Worm (Caenorhabditis elegans): ENCODE results near the gene srd-68.

The srd-68 gene

DNA sequence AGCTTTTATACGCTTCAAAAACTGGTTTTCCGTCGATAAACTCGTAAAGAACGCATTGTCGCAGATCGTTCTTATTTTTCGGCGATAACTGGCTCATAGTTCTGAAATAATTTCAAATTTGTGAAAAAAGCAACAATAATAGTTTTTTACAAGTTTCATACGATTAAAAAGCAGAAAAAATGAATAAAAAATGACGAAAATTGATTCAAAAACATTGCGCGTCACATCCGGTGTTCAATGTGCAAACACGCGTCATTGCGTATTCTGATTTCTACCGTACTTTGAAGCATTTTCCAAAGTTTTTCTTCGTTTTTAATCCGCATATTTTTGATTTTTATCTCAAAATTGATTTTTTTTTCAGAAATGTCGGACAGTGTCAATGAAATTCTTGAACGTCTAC is 15.8 kb upstream of the srd-68 start, which contains the start of the genes fbxa-206 and Y102A5C.2:
TSS of gene fbxa-206 (minus strand) at position 101 of the 400 bp plus-strand sequence.
TSS of gene Y102A5C.2 (plus strand) at position 354 of the 400 bp plus-strand sequence.
- no peak for TF ChIP-seq scrt-1 (GFP tag; IDR thresholded peaks at IDR 0.05)
- TF ChIP-seq ets-7 (tag; optimal IDR thresholded peaks at IDR 0.05) = no peak
- TF ChIP-seq tbx-37 (GFP tag; conservative IDR thresholded peaks at IDR 0.05) = no peak
- TF ChIP-seq hmg-4 (GFP tag; optimal IDR thresholded peaks at IDR 0.05) = no peak

DNA sequence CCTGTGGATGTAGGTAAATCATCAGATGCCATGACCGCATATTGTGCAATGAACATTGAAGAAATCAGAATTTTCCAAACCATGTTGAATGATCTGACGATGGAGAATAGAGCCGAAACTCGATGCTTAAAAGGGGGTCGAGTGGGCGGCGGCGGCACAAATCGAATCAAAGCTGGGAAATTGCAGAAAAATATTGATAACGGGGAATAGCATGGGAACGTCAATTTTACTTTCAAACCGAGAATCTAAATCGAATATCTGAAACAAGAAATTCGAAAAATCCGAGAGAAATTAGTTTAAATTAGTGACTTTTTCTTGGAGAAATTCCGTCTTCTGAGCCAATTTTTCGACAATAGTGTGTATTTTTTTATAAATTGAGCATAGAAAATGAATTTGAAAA is 13.5 kb upstream of the srd-68 start, which contains the start of gene F09C6.10:
TSS of gene F09C6.10 (minus strand) at position 101 of the 400 bp plus-strand sequence.
- TF ChIP-seq hnd-1 (tag; optimal IDR thresholded peaks at IDR 0.05) = no peak

DNA sequence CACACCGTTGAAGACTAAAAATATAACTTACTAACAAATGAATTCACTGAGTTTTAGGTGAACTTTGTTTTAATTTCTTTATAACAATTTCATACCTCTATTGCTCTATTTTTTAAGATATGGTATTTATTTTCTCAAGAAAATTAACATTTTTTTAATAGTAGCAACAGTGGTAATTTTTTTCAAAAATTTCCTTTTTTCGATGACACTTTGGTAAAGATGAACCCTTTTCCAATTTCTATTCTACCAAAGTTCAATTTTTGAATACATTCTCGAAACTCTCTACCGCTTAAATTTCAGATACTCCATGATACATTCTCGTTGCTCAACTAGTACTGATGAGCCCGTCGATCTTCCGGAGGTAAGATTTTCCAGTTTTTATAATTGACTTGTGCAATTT is 9.3 kb upstream of the srd-68 start, which contains the start of gene nhr-116:
TSS of gene nhr-116 (plus strand) at position 301 of the 400 bp plus-strand sequence.
- TF ChIP-seq flt-1 (GFP tag; IDR thresholded peaks at IDR 0.05) = no peak
- no peak for TF ChIP-seq ceh-36 (tag; optimal IDR thresholded peaks at IDR 0.05)
- TF ChIP-seq hnd-1 (tag; optimal IDR thresholded peaks at IDR 0.05) = no peak
- no peak for TF ChIP-seq B0310.2 (tag; optimal IDR thresholded peaks at IDR 0.05)
- TF ChIP-seq ets-7 (tag; optimal IDR thresholded peaks at IDR 0.05) = no peak
- no peak for TF ChIP-seq F13C5.2 (tag; optimal IDR thresholded peaks at IDR 0.05)
- no peak for TF ChIP-seq scrt-1 (GFP tag; IDR thresholded peaks at IDR 0.05)
- TF ChIP-seq tbx-37 (GFP tag; conservative IDR thresholded peaks at IDR 0.05) = no peak
- no peak for TF ChIP-seq hmbx-1 (tag; optimal IDR thresholded peaks at IDR 0.05)
- no peak for TF ChIP-seq ceh-13 (GFP tag; optimal IDR thresholded peaks at IDR 0.05)

DNA sequence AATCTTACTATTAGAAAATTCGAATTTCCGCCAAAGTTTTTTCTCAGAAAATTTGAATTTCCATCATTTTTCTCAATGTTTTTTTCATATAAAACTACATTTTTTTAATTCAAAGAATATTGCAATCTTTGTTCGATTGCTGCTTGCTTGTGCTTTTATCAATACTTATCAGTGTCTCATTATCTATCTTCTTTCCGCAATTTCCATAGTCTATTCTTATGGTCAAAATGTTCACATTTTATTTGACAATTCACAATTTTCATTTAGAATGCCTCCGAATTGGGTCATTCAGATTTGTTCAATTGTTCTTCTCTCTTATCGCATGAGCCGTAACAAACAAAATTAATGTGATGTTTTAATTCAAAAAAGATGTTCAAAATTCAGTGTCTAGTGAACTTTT is 8.7 kb upstream of the srd-68 start:
- TF ChIP-seq sea-1 (GFP tag; conservative IDR thresholded peaks at IDR 0.05) (no peak), pes-1 (GFP tag; IDR thresholded peaks at IDR 0.05) (no peak), ama-1 (optimal IDR thresholded peaks at IDR 0.05) (no peak), tbx-11 (GFP tag; IDR thresholded peaks at IDR 0.05) (no peak), scrt-1 (GFP tag; IDR thresholded peaks at IDR 0.05) (no peak), F13C5.2 (tag; optimal IDR thresholded peaks at IDR 0.05) (no peak), B0310.2 (tag; optimal IDR thresholded peaks at IDR 0.05) (no peak), hnd-1 (tag; optimal IDR thresholded peaks at IDR 0.05) (no peak), flt-1 (GFP tag; IDR thresholded peaks at IDR 0.05) (no peak), aly-1 (tag; optimal IDR thresholded peaks at IDR 0.05) (no peak), tbx-37 (GFP tag; conservative IDR thresholded peaks at IDR 0.05) (no peak), hmbx-1 (tag; optimal IDR thresholded peaks at IDR 0.05) (no peak), hmg-4 (GFP tag; optimal IDR thresholded peaks at IDR 0.05) (no peak), ets-7 (tag; optimal IDR thresholded peaks at IDR 0.05) (no peak), ceh-13 (GFP tag; optimal IDR thresholded peaks at IDR 0.05) (no peak), tra-4 (tag; optimal IDR thresholded peaks at IDR 0.05) (no peak), ceh-36 (tag; optimal IDR thresholded peaks at IDR 0.05) (no peak)

DNA sequence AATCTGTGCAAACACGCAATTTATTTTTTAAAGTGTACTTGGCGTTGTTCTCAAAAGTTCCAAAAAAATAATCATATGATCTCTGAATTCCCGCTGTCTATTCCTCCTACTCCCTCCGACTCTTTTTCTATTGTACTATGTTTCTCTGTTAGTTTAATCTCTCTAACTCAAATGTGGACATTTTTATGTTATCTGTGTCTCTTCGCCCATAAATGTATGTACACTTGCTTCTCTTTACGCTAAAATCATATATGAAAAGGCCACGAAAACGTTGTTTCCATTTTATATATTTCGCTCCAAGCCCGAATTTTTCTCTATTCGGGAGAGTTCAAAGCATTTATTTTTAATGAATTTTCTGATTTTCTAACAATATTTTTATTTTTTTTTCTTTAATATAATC is 8.2 kb upstream of the srd-68 start:
- no peak for TF ChIP-seq ceh-13 (GFP tag; optimal IDR thresholded peaks at IDR 0.05)
- TF ChIP-seq hmg-4 (GFP tag; optimal IDR thresholded peaks at IDR 0.05) = no peak
- TF ChIP-seq flt-1 (GFP tag; IDR thresholded peaks at IDR 0.05) = no peak
- TF ChIP-seq hmbx-1 (tag; optimal IDR thresholded peaks at IDR 0.05) = no peak
- no peak for TF ChIP-seq tra-4 (tag; optimal IDR thresholded peaks at IDR 0.05)
- no peak for TF ChIP-seq hnd-1 (tag; optimal IDR thresholded peaks at IDR 0.05)
- no peak for TF ChIP-seq tbx-37 (GFP tag; conservative IDR thresholded peaks at IDR 0.05)

DNA sequence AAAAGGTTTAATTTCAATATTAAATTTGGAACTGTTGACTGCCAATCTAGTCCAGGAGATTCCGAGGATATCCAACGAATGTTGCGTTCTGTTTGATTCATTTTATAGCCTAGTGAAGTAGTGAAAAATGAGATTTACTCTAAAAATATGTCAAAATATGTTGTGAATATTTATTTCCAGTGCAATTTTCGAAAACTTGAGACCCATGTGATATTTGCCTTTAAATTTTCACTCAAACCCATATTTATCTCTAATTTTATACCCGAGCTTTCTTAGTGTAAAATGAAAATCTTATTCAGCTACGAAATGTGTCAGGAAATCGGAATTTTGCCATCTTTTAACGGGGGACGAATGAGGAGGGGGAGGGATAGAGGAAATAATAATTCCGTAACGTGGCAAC is 7.2 kb upstream of the srd-68 start, which contains the start of gene F09C6.16:
TSS of gene F09C6.16 (minus strand) at position 101 of the 400 bp plus-strand sequence.
- TF ChIP-seq tbx-11 (GFP tag; IDR thresholded peaks at IDR 0.05) = no peak

DNA sequence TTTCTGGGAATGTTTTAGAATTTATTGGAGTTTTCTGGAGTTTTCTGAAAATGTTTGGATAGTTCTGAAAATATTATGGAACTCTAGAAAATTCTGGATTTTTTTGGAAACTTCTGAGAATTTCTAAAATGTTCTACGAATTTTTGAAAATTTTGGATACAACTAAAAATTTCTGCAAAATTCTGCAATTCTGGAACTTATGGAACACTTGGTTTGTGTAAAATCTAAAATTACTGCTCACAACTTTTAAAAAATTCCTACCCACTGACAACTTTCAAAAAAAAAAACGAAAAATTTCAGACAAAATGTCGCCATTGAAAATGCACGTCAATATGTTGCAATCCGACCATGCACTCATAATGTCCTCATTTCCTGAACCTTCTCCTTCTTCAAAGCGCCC is 2.0 kb upstream of the srd-68 start, which contains the start of gene nhr-262:
TSS of gene nhr-262 (plus strand) at position 301 of the 400 bp plus-strand sequence.
- TF ChIP-seq ceh-36 (tag; optimal IDR thresholded peaks at IDR 0.05) (no peak), flt-1 (GFP tag; IDR thresholded peaks at IDR 0.05) (no peak), B0310.2 (tag; optimal IDR thresholded peaks at IDR 0.05) (no peak), ets-7 (tag; optimal IDR thresholded peaks at IDR 0.05) (no peak), aly-1 (tag; optimal IDR thresholded peaks at IDR 0.05) (no peak)

DNA sequence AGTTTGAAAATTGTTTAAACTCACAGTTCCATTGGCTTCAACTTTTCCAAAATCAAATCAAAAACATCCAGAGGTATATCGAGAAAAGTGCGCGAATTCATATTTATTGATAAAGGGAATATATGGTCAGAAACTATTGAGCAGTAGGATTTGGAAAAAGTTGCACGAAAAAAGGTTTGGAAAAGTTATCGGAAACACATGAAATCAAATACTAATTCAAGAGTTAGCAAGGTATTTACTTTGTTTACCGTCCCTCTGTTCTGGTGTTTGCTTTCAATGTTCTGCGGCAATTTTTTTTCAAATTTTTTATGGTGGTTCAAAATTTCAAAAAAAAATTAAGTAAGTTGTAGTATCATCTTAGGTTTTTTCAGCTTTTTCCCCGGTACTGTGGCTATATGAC is 3.3 kb downstream of the srd-68 start, which contains the start of gene fbxa-45:
TSS of gene fbxa-45 (minus strand) at position 101 of the 400 bp plus-strand sequence.
- no peak for TF ChIP-seq ama-1 (optimal IDR thresholded peaks at IDR 0.05)

DNA sequence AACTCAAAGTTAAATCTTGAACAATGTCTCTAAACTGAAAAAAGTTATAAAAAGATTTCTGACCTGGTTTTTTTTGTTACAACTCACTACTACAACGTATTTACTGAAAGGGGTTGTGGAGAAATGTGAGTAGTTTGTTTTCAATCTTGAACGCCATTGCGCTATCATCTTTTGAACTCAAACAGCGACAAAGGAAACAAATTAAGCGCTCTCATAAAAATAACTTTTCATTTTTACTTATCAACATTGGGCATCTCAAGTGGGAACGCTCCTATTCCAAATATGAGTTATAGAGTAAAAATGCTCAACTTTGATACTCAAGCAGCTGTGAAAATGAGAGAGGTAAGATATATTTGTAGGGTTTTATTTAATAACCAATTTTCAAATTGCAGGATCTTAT is 9.2 kb downstream of the srd-68 start, which contains the start of gene F09C6.15:
TSS of gene F09C6.15 (plus strand) at position 301 of the 400 bp plus-strand sequence.
- TF ChIP-seq scrt-1 (GFP tag; IDR thresholded peaks at IDR 0.05) (no peak), pes-1 (GFP tag; IDR thresholded peaks at IDR 0.05) (no peak), B0310.2 (tag; optimal IDR thresholded peaks at IDR 0.05) (no peak), flt-1 (GFP tag; IDR thresholded peaks at IDR 0.05) (no peak), hmg-4 (GFP tag; optimal IDR thresholded peaks at IDR 0.05) (no peak), ceh-36 (tag; optimal IDR thresholded peaks at IDR 0.05) (no peak), F13C5.2 (tag; optimal IDR thresholded peaks at IDR 0.05) (no peak)
